Worm (Caenorhabditis elegans): ENCODE data around the gene srh-304.
"Not testable (repeated sequence)": the region's sequence is repeated elsewhere in the genome, so short reads cannot be mapped to it uniquely, and the experiment has no call there.

srh-304 gene

ce11 chrV:17859519-17859918 is 31.1 kb downstream of the srh-304 start:
- TF ChIP-seq skn-1 (tag; optimal IDR thresholded peaks at IDR 0.05) (no peak), ceh-8 (GFP tag; optimal IDR thresholded peaks at IDR 0.05) (no peak), grh-1 (GFP tag; IDR thresholded peaks at IDR 0.05) (no peak), nhr-90 (tag; optimal IDR thresholded peaks at IDR 0.05; ENCODE audit: poor library complexity) (no peak), nhr-76 (tag; optimal IDR thresholded peaks at IDR 0.05) (no peak), hpl-2 (GFP tag; optimal IDR thresholded peaks at IDR 0.05) (no peak), tlp-1 (tag; optimal IDR thresholded peaks at IDR 0.05) (no peak), nhr-11 (tag; optimal IDR thresholded peaks at IDR 0.05) (no peak), vab-15 (tag; optimal IDR thresholded peaks at IDR 0.05) (no peak), nhr-84 (tag; optimal IDR thresholded peaks at IDR 0.05) (no peak), rnt-1 (tag; optimal IDR thresholded peaks at IDR 0.05) (no peak), unc-130 (tag; optimal IDR thresholded peaks at IDR 0.05) (no peak), fkh-10 (GFP tag; optimal IDR thresholded peaks at IDR 0.05) (no peak), isw-1 (GFP tag; IDR thresholded peaks at IDR 0.05) (no peak), nhr-19 (GFP tag; conservative IDR thresholded peaks at IDR 0.05) (no peak), nhr-28 (tag; optimal IDR thresholded peaks at IDR 0.05) (no peak), fkh-4 (tag; optimal IDR thresholded peaks at IDR 0.05; ENCODE audit: borderline replicate concordance) (no peak)

- TF ChIP-seq jun-1, irx-1, unc-30 (tag; optimal IDR thresholded peaks at IDR 0.05): not testable (repeated sequence)
Observed at ce11 chrV:17865309-17865708, 36.9 kb downstream of the srh-304 start, which contains the start of gene Y59A8A.8. Gene Y59A8A.8, plus strand, starts transcription at chrV:17865609.

- TF ChIP-seq nhr-90 (tag; optimal IDR thresholded peaks at IDR 0.05; ENCODE audit: poor library complexity) (no peak), snu-23 (GFP tag; optimal IDR thresholded peaks at IDR 0.05) (peak; percentile 21), irx-1 (tag; optimal IDR thresholded peaks at IDR 0.05) (no peak), skn-1 (tag; optimal IDR thresholded peaks at IDR 0.05) (peak; percentile 1), sptf-1 (tag; optimal IDR thresholded peaks at IDR 0.05) (no peak), lin-13 (GFP tag; optimal IDR thresholded peaks at IDR 0.05) (no peak), nhr-76 (tag; optimal IDR thresholded peaks at IDR 0.05) (no peak), xbp-1 (tag; optimal IDR thresholded peaks at IDR 0.05) (peak; percentile 48), lsy-2 (tag; optimal IDR thresholded peaks at IDR 0.05) (peak; percentile 7 to 17), jun-1 (tag; optimal IDR thresholded peaks at IDR 0.05) (no peak), ceh-90 (tag; optimal IDR thresholded peaks at IDR 0.05) (peak; percentile 28), efl-1 (optimal IDR thresholded peaks at IDR 0.05) (peak; percentile 48 to 54), efl-1 (GFP tag; optimal IDR thresholded peaks at IDR 0.05 in 1 of 2) (peak in 1 of 2 experiments; percentile 39), isw-1 (GFP tag; IDR thresholded peaks at IDR 0.05) (peak; percentile 1; the same call in 1 of the 2 replicates), ceh-82 (tag; optimal IDR thresholded peaks at IDR 0.05) (peak in 2 of 3 experiments; percentile 32 to 33), rnt-1 (tag; optimal IDR thresholded peaks at IDR 0.05) (no peak), pax-3 (tag; optimal IDR thresholded peaks at IDR 0.05) (no peak), dpl-1 (GFP tag; optimal IDR thresholded peaks at IDR 0.05) (peak; percentile 16 to 39 (median 21)), lin-35 (GFP tag; optimal IDR thresholded peaks at IDR 0.05) (peak; percentile 10 to 41), aly-2 (tag; optimal IDR thresholded peaks at IDR 0.05) (no peak), lin-15B (tag; optimal IDR thresholded peaks at IDR 0.05) (peak; percentile 14), snpc-4 (tag; optimal IDR thresholded peaks at IDR 0.05) (peak; percentile 25)
Observed at ce11 chrV:17870569-17870968, 42.2 kb downstream of the srh-304 start, which contains the start of gene csn-1. Gene csn-1, minus strand, starts transcription at chrV:17870651.

- TF ChIP-seq snu-23 (GFP tag; optimal IDR thresholded peaks at IDR 0.05) (peak; percentile 73), nhr-84 (tag; optimal IDR thresholded peaks at IDR 0.05) (no peak), snpc-4 (tag; optimal IDR thresholded peaks at IDR 0.05) (peak; percentile 57), nhr-85 (tag) (peak; percentile 66), efl-3 (GFP tag; optimal IDR thresholded peaks at IDR 0.05) (no peak), ztf-11 (tag; optimal IDR thresholded peaks at IDR 0.05) (no peak), nhr-77 (tag; optimal IDR thresholded peaks at IDR 0.05) (no peak), nhr-12 (tag; optimal IDR thresholded peaks at IDR 0.05) (no peak), rnt-1 (tag; optimal IDR thresholded peaks at IDR 0.05) (no peak), ceh-8 (GFP tag; optimal IDR thresholded peaks at IDR 0.05) (no peak), lin-39 (tag; optimal IDR thresholded peaks at IDR 0.05) (peak; percentile 30), mdl-1 (tag; optimal IDR thresholded peaks at IDR 0.05) (no peak), ceh-88 (GFP tag; IDR thresholded peaks at IDR 0.05) (no peak), unc-62 (GFP tag; optimal IDR thresholded peaks at IDR 0.05) (no peak), dpl-1 (GFP tag; optimal IDR thresholded peaks at IDR 0.05) (peak; percentile 44 to 68 (median 60)), sptf-1 (tag; optimal IDR thresholded peaks at IDR 0.05) (no peak), tbx-2 (tag; optimal IDR thresholded peaks at IDR 0.05) (peak; percentile 46), egl-27 (tag; optimal IDR thresholded peaks at IDR 0.05) (no peak), jun-1 (tag; optimal IDR thresholded peaks at IDR 0.05) (no peak), swsn-7 (tag; optimal IDR thresholded peaks at IDR 0.05) (no peak), nhr-237 (tag; optimal IDR thresholded peaks at IDR 0.05) (no peak), lin-35 (GFP tag; optimal IDR thresholded peaks at IDR 0.05) (peak; percentile 65)
Observed at ce11 chrV:17871049-17871448, 42.6 kb downstream of the srh-304 start, which contains the start of gene phf-14. Gene phf-14, plus strand, starts transcription at chrV:17871393.

Data from whole organism, L1 larva.